Worm (Caenorhabditis elegans) whole organism, young adult: Measurements from ENCODE around the gene tpk-1.

Experiments
- F39B2.1 ChIP-seq: fragments of 200-800 bp; sonication (Bioruptor generic); IDR thresholded peaks from 2 replicates; pipeline ENCODE4 v1.3.6; 2022; ENCODE audit warnings: missing genetic modification reagents, missing genetic modification characterization, missing compliant biosample characterization
- Y95B8A.8 ChIP-seq: fragments of 200-800 bp; sonication (Bioruptor generic); IDR thresholded peaks from 2 replicates; pipeline ENCODE4 v1.3.6; 2022; ENCODE audit warnings: missing genetic modification reagents, missing genetic modification characterization, missing compliant biosample characterization
- lin-54 ChIP-seq: fragments of 200-800 bp; sonication (Bioruptor generic); optimal IDR thresholded peaks from 2 replicates; lab custom pipeline; 2018; ENCODE audit warnings: mild to moderate bottlenecking, missing genetic modification characterization, missing compliant biosample characterization
- snpc-4 ChIP-seq, 5 experiments: fragments of 150-350 bp in 1 of 5; sonication (generic microtip) in 4 of 5; optimal IDR thresholded peaks; 2 replicates each; lab custom pipeline; 2014 to 2018; ENCODE audit warnings: missing genetic modification characterization in 5 of 5, missing biosample characterization in 3 of 5, antibody characterized with exemption in 2 of 5, mild to moderate bottlenecking in 2 of 5, missing compliant biosample characterization in 2 of 5, missing genotype in 2 of 5, moderate library complexity in 2 of 5, missing genetic modification reagents in 1 of 5

ce11 chrIII:8873990-8874668 lies 37.8 kb upstream of the tpk-1 start:
- TF ChIP-seq lin-54 (GFP tag; lab: Kevin White, UChicago): peak; percentile 34
- TF ChIP-seq Y95B8A.8: no peak
- peak; percentile 28 for TF ChIP-seq snpc-4 (GFP tag; optimal IDR thresholded peaks at IDR 0.05; lab: Kevin White, UChicago)
- TF ChIP-seq snpc-4 (tag; optimal IDR thresholded peaks at IDR 0.05; lab: Kevin White, UChicago): peak in 1 of 4 experiments; percentile 35
- TF ChIP-seq F39B2.1 (GFP tag; lab: Robert Waterston, UW): no peak
